Worm (Caenorhabditis elegans): ENCODE data around the gene pfkb-1.2.

The pfkb-1.2 gene

DNA sequence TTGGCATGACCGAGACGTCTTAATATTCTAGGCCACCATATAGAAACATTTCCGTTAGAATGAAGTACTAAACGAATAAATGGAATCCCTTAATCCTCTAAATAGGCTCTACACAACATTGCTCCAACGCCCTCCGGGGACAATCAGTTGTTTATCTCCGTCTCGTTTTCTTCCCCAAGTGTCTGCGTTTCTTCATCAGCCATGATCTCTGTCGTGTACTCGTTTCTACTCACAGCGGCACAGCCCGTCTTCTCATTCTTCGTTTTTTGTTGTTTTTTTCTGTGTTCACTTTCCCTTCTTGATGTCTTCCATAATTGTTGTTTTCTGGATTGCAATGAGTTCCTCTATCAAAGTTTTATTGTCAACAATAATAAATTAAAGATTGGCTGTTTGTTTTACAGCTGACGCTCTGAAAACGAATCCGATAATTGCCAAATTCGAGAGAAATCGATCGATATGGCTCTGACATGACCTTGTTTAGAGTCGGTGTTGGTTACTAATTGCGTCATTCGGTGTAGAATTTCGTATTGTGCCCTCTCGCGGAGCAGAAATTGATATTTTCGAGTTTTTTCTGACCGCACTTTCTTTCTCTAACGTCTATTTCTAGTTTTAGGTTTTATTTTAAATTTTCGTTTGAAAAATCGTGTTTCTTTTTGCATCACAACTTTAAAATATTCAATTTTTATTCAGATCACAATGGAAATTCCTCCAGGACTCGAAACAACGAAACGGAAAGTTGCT is at the start of gene pfkb-1.2:
Gene pfkb-1.2, plus strand, starts transcription at position 691 of the 741 bp plus-strand sequence.
- TF ChIP-seq mep-1 (tag; optimal IDR thresholded peaks at IDR 0.05) (peak; percentile 17), hlh-11 (tag; optimal IDR thresholded peaks at IDR 0.05) (peak; percentile 24), ctbp-1 (GFP tag; IDR thresholded peaks at IDR 0.05) (no peak), T26A8.4 (GFP tag; IDR thresholded peaks at IDR 0.05) (no peak), daf-16 (GFP tag; optimal IDR thresholded peaks at IDR 0.05) (peak in 1 of 2 experiments; percentile 63), daf-16 (tag; optimal IDR thresholded peaks at IDR 0.05) (peak; percentile 73), rbr-2 (tag; optimal IDR thresholded peaks at IDR 0.05) (peak; percentile 55), dve-1 (tag; optimal IDR thresholded peaks at IDR 0.05; ENCODE audit: insufficient read depth) (peak; percentile 17), unc-62 (GFP tag; optimal IDR thresholded peaks at IDR 0.05 in 1 of 2) (no peak), unc-62 (tag; optimal IDR thresholded peaks at IDR 0.05) (no peak), tag-97 (GFP tag; IDR thresholded peaks at IDR 0.05) (no peak), nhr-28 (tag; optimal IDR thresholded peaks at IDR 0.05) (peak; percentile 30), mdl-1 (tag; optimal IDR thresholded peaks at IDR 0.05) (no peak), dmd-8 (GFP tag; IDR thresholded peaks at IDR 0.05) (no peak), madf-9 (GFP tag; conservative IDR thresholded peaks at IDR 0.05) (no peak), madf-5 (GFP tag; IDR thresholded peaks at IDR 0.05) (no peak)

DNA sequence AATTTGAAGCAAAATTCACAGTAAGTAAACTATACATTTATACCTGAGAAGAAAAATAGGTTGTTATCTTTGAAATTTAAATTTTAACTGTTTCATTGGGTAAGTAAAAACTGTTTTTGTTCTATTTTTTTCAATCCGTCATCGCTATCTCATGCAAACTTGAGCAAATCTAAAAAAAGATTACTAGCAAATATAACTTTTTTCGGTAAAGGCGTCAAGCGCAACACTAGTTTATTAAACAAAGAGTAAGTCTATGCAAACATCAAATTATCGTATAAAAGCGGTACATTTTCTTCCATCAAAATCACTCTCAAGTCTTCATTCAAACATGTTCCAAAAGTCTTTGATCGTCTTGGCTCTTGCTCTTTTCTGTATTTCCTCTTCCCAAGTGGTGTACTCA is 46.5 kb upstream of the pfkb-1.2 start, which contains the start of gene nspb-6:
Gene nspb-6, plus strand, starts transcription at position 301 of the 400 bp plus-strand sequence.
- TF ChIP-seq F37D6.2 (tag; optimal IDR thresholded peaks at IDR 0.05) (no peak), tag-97 (GFP tag; IDR thresholded peaks at IDR 0.05) (no peak), F10B5.3 (tag; optimal IDR thresholded peaks at IDR 0.05) (no peak), nhr-42 (GFP tag; IDR thresholded peaks at IDR 0.05) (no peak), ceh-44 (GFP tag; IDR thresholded peaks at IDR 0.05) (no peak), spr-1 (tag; optimal IDR thresholded peaks at IDR 0.05) (no peak), unc-130 (GFP tag; optimal IDR thresholded peaks at IDR 0.05) (no peak), Y5F2A.4 (GFP tag; optimal IDR thresholded peaks at IDR 0.05) (no peak), nhr-10 (tag; optimal IDR thresholded peaks at IDR 0.05) (no peak), fos-1 (tag; optimal IDR thresholded peaks at IDR 0.05) (no peak), F44E2.7 (GFP tag; IDR thresholded peaks at IDR 0.05) (no peak), nhr-6 (tag; optimal IDR thresholded peaks at IDR 0.05) (no peak), lim-7 (GFP tag; IDR thresholded peaks at IDR 0.05) (no peak), zfp-2 (tag; optimal IDR thresholded peaks at IDR 0.05) (no peak), T20F7.1 (GFP tag; optimal IDR thresholded peaks at IDR 0.05) (no peak), snpc-1.2 (GFP tag; IDR thresholded peaks at IDR 0.05) (no peak), ctbp-1 (GFP tag; IDR thresholded peaks at IDR 0.05) (no peak)

DNA sequence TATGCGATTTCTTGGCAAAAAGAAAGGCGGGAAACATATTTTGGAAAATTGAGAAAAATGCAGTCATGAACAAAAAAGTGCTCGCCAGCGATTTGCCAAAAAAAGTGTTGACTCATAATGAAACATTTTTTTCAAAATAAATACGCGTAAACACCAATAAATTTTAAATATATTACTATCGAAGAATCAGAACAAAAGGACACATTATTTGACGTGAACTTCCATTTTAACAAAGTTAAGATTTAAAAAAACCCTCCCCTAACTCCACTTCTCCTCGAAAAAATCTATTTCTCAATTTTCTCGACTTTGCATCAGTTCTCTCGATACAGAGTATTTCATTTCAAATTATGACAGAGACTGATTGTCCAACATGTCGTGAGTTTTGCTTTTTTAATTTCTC is 45.4 kb upstream of the pfkb-1.2 start, which contains the start of gene pck-3:
Gene pck-3, plus strand, starts transcription at position 301 of the 400 bp plus-strand sequence.
- no peak for TF ChIP-seq mxl-2 (GFP tag; conservative IDR thresholded peaks at IDR 0.05)
- no peak for TF ChIP-seq F37D6.2 (tag; optimal IDR thresholded peaks at IDR 0.05)
- no peak for TF ChIP-seq spr-1 (tag; optimal IDR thresholded peaks at IDR 0.05)
- no peak for TF ChIP-seq spr-3 (GFP tag; optimal IDR thresholded peaks at IDR 0.05)
- TF ChIP-seq lin-29 (GFP tag; IDR thresholded peaks at IDR 0.05), result no peak
- no peak for TF ChIP-seq ces-1 (GFP tag; optimal IDR thresholded peaks at IDR 0.05)
- no peak for TF ChIP-seq ctbp-1 (GFP tag; IDR thresholded peaks at IDR 0.05)
- no peak for TF ChIP-seq mdt-29 (GFP tag; IDR thresholded peaks at IDR 0.05)
- no peak for TF ChIP-seq ceh-20 (GFP tag; IDR thresholded peaks at IDR 0.05)
- TF ChIP-seq tra-1 (GFP tag; IDR thresholded peaks at IDR 0.05), result no peak
- no peak for TF ChIP-seq Y105C5A.15 (GFP tag; IDR thresholded peaks at IDR 0.05)
- no peak for TF ChIP-seq zip-2 (tag; optimal IDR thresholded peaks at IDR 0.05)
- TF ChIP-seq aha-1 (tag), result no peak
- TF ChIP-seq nhr-6 (tag; optimal IDR thresholded peaks at IDR 0.05), result no peak
- TF ChIP-seq snpc-4 (tag; optimal IDR thresholded peaks at IDR 0.05), result no peak
- no peak for TF ChIP-seq pha-4 (GFP tag; IDR thresholded peaks at IDR 0.05)
- TF ChIP-seq pha-4 (tag; optimal IDR thresholded peaks at IDR 0.05), result no peak
- no peak for TF ChIP-seq D1046.2 (GFP tag; IDR thresholded peaks at IDR 0.05)

All from whole organism, L4 larva.